Worm (Caenorhabditis elegans): Measurements from ENCODE around the gene B0252.1.
A peak's percentile ranks its signal among the peaks of the same experiment; 100 is the strongest.

B0252.1 gene

ce11 chrII:6897507-6897906 is 22.0 kb upstream of the B0252.1 start, which contains the start of gene C44B7.11:
C44B7.11 (minus strand) TSS chrII:6897540.
- TF ChIP-seq pqm-1 (tag; optimal IDR thresholded peaks at IDR 0.05) (peak; percentile 64), nhr-28 (tag; optimal IDR thresholded peaks at IDR 0.05) (peak; percentile 46), mep-1 (tag; optimal IDR thresholded peaks at IDR 0.05) (no peak), aha-1 (tag) (no peak), T26A8.4 (GFP tag; IDR thresholded peaks at IDR 0.05) (no peak), ceh-44 (GFP tag; IDR thresholded peaks at IDR 0.05) (no peak), dve-1 (tag; optimal IDR thresholded peaks at IDR 0.05; ENCODE audit: insufficient read depth) (peak; percentile 10), hlh-30 (tag; optimal IDR thresholded peaks at IDR 0.05; ENCODE audit: insufficient read depth) (no peak), daf-16 (GFP tag; optimal IDR thresholded peaks at IDR 0.05) (no peak), daf-16 (tag; optimal IDR thresholded peaks at IDR 0.05) (peak; percentile 32), ces-1 (GFP tag; optimal IDR thresholded peaks at IDR 0.05) (no peak), dmd-9 (GFP tag; IDR thresholded peaks at IDR 0.05) (no peak), ceh-32 (tag; optimal IDR thresholded peaks at IDR 0.05; ENCODE audit: poor library complexity) (no peak), dpl-1 (GFP tag; optimal IDR thresholded peaks at IDR 0.05) (no peak), cey-2 (tag; optimal IDR thresholded peaks at IDR 0.05; ENCODE audit: borderline replicate concordance, insufficient read depth) (no peak), ztf-7 (tag; optimal IDR thresholded peaks at IDR 0.05) (peak; percentile 19), pha-4 (GFP tag; IDR thresholded peaks at IDR 0.05) (no peak), pha-4 (tag; optimal IDR thresholded peaks at IDR 0.05) (no peak), zfp-3 (GFP tag; conservative IDR thresholded peaks at IDR 0.05) (no peak), jun-1 (tag; optimal IDR thresholded peaks at IDR 0.05) (no peak), unc-130 (GFP tag; optimal IDR thresholded peaks at IDR 0.05) (no peak), ceh-82 (tag; optimal IDR thresholded peaks at IDR 0.05) (no peak)

- TF ChIP-seq dmd-6 (GFP tag; IDR thresholded peaks at IDR 0.05) (peak; percentile 30; the same call in 1 of the 2 replicates), vab-7 (GFP tag; IDR thresholded peaks at IDR 0.05) (peak; percentile 36; the same call in 1 of the 2 replicates), mes-2 (tag; optimal IDR thresholded peaks at IDR 0.05; ENCODE audit: poor library complexity, severe bottlenecking) (peak; percentile 61), Y48G9A.11 (GFP tag; IDR thresholded peaks at IDR 0.05) (no peak), unc-39 (tag; optimal IDR thresholded peaks at IDR 0.05) (no peak), dve-1 (tag; optimal IDR thresholded peaks at IDR 0.05; ENCODE audit: insufficient read depth) (peak; percentile 33), arid-1 (GFP tag; conservative IDR thresholded peaks at IDR 0.05) (0 out of 2 replicates have a peak, but pooled peaks have one; percentile 26), unc-130 (GFP tag; optimal IDR thresholded peaks at IDR 0.05) (no peak), aly-2 (tag; optimal IDR thresholded peaks at IDR 0.05) (no peak), lin-38 (GFP tag; IDR thresholded peaks at IDR 0.05) (peak; percentile 62), ZK546.5 (tag; optimal IDR thresholded peaks at IDR 0.05) (no peak), dpl-1 (GFP tag; optimal IDR thresholded peaks at IDR 0.05) (peak; percentile 11), daf-19 (GFP tag; conservative IDR thresholded peaks at IDR 0.05) (no peak), F49E8.2 (tag; optimal IDR thresholded peaks at IDR 0.05; ENCODE audit: borderline replicate concordance) (no peak), dmd-9 (GFP tag; IDR thresholded peaks at IDR 0.05) (no peak), T20F7.1 (GFP tag; optimal IDR thresholded peaks at IDR 0.05) (peak; percentile 85), unc-62 (GFP tag; optimal IDR thresholded peaks at IDR 0.05 in 1 of 2) (peak in 1 of 2 experiments; percentile 28), unc-62 (tag; optimal IDR thresholded peaks at IDR 0.05) (no peak), D1046.2 (GFP tag; IDR thresholded peaks at IDR 0.05) (0 out of 2 replicates have a peak, but pooled peaks have one; percentile 16), nhr-28 (tag; optimal IDR thresholded peaks at IDR 0.05) (peak; percentile 0), hlh-30 (tag; optimal IDR thresholded peaks at IDR 0.05; ENCODE audit: insufficient read depth) (peak; percentile 54), snpc-4 (tag; optimal IDR thresholded peaks at IDR 0.05) (no peak), nhr-102 (tag; optimal IDR thresholded peaks at IDR 0.05) (no peak), lim-7 (GFP tag; IDR thresholded peaks at IDR 0.05) (peak; percentile 69), Y105C5A.15 (GFP tag; IDR thresholded peaks at IDR 0.05) (no peak), spr-3 (GFP tag; optimal IDR thresholded peaks at IDR 0.05) (no peak), zip-2 (tag; optimal IDR thresholded peaks at IDR 0.05) (no peak), lin-1 (GFP tag; IDR thresholded peaks at IDR 0.05) (0 out of 2 replicates have a peak, but pooled peaks have one; percentile 22), php-3 (GFP tag; IDR thresholded peaks at IDR 0.05) (0 out of 2 replicates have a peak, but pooled peaks have one; percentile 10), nhr-41 (GFP tag; IDR thresholded peaks at IDR 0.05) (no peak), daf-16 (GFP tag; optimal IDR thresholded peaks at IDR 0.05) (peak in 1 of 2 experiments; percentile 59), daf-16 (tag; optimal IDR thresholded peaks at IDR 0.05) (peak; percentile 59), ceh-20 (GFP tag; IDR thresholded peaks at IDR 0.05) (peak; percentile 11; the same call in 1 of the 2 replicates)
These were observed 21.3 kb upstream of the B0252.1 start, which contains the start of gene hrpl-1 for ce11 chrII:6898017-6898779. hrpl-1 (plus strand) TSS chrII:6898729.
